Fruit fly (Drosophila melanogaster) whole organism, prepupa: ENCODE results near the gene CG4017.

Experiments
- CG1621 ChIP-seq: fragments of 200-800 bp; sonication (Bioruptor generic); optimal IDR thresholded peaks from 3 replicates; lab custom pipeline; 2018; ENCODE audit warnings: missing biosample characterization, mild to moderate bottlenecking, missing genetic modification characterization
- CG6163 ChIP-seq: fragments of 200-800 bp; sonication (Bioruptor generic); IDR thresholded peaks from 3 replicates; pipeline ENCODE4 v1.3.6; 2022; ENCODE audit warnings: missing biosample characterization, missing genetic modification characterization
- CG6854 ChIP-seq: fragments of 200-800 bp; sonication (Bioruptor generic); optimal IDR thresholded peaks from 2 replicates; lab custom pipeline; 2017; ENCODE audit warnings: missing biosample characterization, mild to moderate bottlenecking, missing genetic modification characterization
- CG8319 ChIP-seq: fragments of 200-800 bp; sonication (Bioruptor generic); optimal IDR thresholded peaks from 3 replicates; lab custom pipeline; 2016; ENCODE audit warnings: missing biosample characterization, missing genetic modification characterization
- CG9139 ChIP-seq: fragments of 200-800 bp; sonication (Bioruptor generic); optimal IDR thresholded peaks from 3 replicates; lab custom pipeline; 2017; ENCODE audit warnings: missing biosample characterization, mild to moderate bottlenecking, missing genetic modification characterization
- Met ChIP-seq: fragments of 200-800 bp; sonication (Bioruptor generic); optimal IDR thresholded peaks from 3 replicates; lab custom pipeline; 2016; ENCODE audit warnings: missing biosample characterization, missing genetic modification characterization
- Sox102F ChIP-seq: fragments of 200-800 bp; sonication (Bioruptor generic); optimal IDR thresholded peaks from 2 replicates; lab custom pipeline; 2016; ENCODE audit warnings: missing biosample characterization, mild to moderate bottlenecking, missing genetic modification characterization
- dac ChIP-seq: fragments of 200-800 bp; sonication (Bioruptor generic); optimal IDR thresholded peaks from 2 replicates; lab custom pipeline; 2017; ENCODE audit warnings: missing biosample characterization, mild to moderate bottlenecking, missing genetic modification characterization
- net ChIP-seq: fragments of 200-800 bp; sonication (Bioruptor generic); optimal IDR thresholded peaks from 3 replicates; lab custom pipeline; 2016; ENCODE audit warnings: missing biosample characterization, missing genetic modification characterization
- topi ChIP-seq: fragments of 200-800 bp; sonication (Bioruptor generic); optimal IDR thresholded peaks from 3 replicates; lab custom pipeline; 2016; ENCODE audit warnings: missing biosample characterization, missing genetic modification characterization

DNA sequence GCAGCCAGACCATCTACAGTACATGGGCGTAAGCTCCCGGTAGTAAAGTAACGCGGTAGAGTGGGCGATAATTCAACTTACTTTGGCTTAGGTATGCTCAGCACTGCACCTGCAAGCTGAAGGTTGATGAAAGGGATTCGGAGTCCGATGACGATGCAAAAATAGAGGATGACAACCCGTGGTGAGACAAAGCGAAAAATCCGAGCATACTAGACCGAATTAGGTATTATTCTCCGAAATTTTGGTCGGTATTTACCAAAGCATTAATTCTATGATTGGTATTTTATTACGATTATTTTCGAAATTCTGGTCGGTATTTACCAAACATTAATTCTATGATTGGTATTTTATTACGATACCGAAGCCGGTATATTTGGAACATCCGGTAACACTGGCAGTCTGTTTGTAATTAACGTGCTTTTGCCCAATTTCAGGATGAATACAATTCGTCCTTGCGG lies 23.7 kb downstream of the CG4017 start, which contains the start of gene CG4036:
- TF ChIP-seq CG1621 (tag; lab: Kevin White, UChicago), result no peak
- peak; percentile 16 for TF ChIP-seq CG6854 (GFP tag; lab: Kevin White, UChicago)
- TF ChIP-seq Sox102F, result no peak
- TF ChIP-seq CG9139 (GFP tag; lab: Kevin White, UChicago), result no peak
- no peak for TF ChIP-seq dac
- TF ChIP-seq CG8319 (GFP tag; lab: Kevin White, UChicago), result no peak
- no peak for TF ChIP-seq Met
- TF ChIP-seq topi (GFP tag; lab: Kevin White, UChicago), result no peak
- TF ChIP-seq net (GFP tag; lab: Kevin White, UChicago), result no peak
- TF ChIP-seq CG6163, result no peak
